Worm (Caenorhabditis elegans) whole organism, mixed stage, embryonic: ENCODE measurements around the gene col-88.

Experiments used
- M03D4.4 ChIP-seq: sonication (generic microtip); optimal IDR thresholded peaks from 2 replicates; lab custom pipeline; 2017; ENCODE audit warnings: mild to moderate bottlenecking, missing genetic modification characterization, missing compliant biosample characterization
- bed-3 ChIP-seq: fragments of 200-800 bp; sonication (Bioruptor generic); optimal IDR thresholded peaks from 3 replicates; lab custom pipeline; 2018; ENCODE audit warnings: mild to moderate bottlenecking, missing genetic modification characterization, moderate library complexity, missing compliant biosample characterization
- blmp-1 ChIP-seq: fragments of 150-350 bp; optimal IDR thresholded peaks from 2 replicates; lab custom pipeline; 2014; ENCODE audit warnings: missing biosample characterization, missing genetic modification characterization
- ceh-39 ChIP-seq: fragments of 150-350 bp; optimal IDR thresholded peaks from 2 replicates; lab custom pipeline; 2014; ENCODE audit warnings: missing biosample characterization, missing genetic modification characterization
- ces-1 ChIP-seq: fragments of 150-350 bp; optimal IDR thresholded peaks from 2 replicates; lab custom pipeline; 2014; ENCODE audit warnings: missing biosample characterization, missing genetic modification reagents, missing genetic modification characterization
- elt-3 ChIP-seq: fragments of 150-350 bp; optimal IDR thresholded peaks from 2 replicates; lab custom pipeline; 2014; ENCODE audit warnings: missing biosample characterization, missing genetic modification characterization
- nhr-237 ChIP-seq: fragments of 150-350 bp; optimal IDR thresholded peaks from 2 replicates; lab custom pipeline; 2014; ENCODE audit warnings: missing biosample characterization, missing genetic modification characterization
- snpc-4 ChIP-seq: fragments of 150-350 bp; optimal IDR thresholded peaks from 2 replicates; lab custom pipeline; 2014; ENCODE audit warnings: missing biosample characterization, missing genetic modification characterization
- unc-39 ChIP-seq: fragments of 150-350 bp; optimal IDR thresholded peaks from 2 replicates; lab custom pipeline; 2014; ENCODE audit warnings: missing biosample characterization, missing genetic modification characterization
- unc-62 ChIP-seq: fragments of 150-350 bp; optimal IDR thresholded peaks from 2 replicates; lab custom pipeline; 2014; ENCODE audit warnings: missing biosample characterization, missing genetic modification reagents, missing genetic modification characterization
- zip-8 ChIP-seq: fragments of 150-350 bp; optimal IDR thresholded peaks from 2 replicates; lab custom pipeline; 2014; ENCODE audit warnings: missing biosample characterization, missing genetic modification characterization

DNA sequence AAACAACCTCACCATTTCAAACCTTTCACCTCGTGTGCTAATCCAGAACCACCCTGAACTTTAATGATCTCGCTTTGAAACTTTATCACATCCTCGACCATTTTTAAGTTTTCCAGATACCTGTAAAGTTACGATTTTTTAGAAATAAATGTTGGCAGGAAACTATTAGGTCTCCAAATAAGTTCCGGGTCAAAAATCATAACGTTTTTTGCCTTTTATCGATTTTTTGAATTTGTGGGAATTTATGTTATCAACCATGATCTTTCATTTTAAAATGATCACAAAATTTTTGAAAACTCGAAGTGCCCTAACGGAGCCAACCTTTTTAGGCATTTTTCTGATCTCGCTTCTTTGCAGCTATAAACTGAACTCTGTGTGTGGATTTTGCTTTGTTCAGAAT is 20.2 kb downstream of the col-88 start, which contains the start of gene btb-5:
- TF ChIP-seq nhr-237 (tag; lab: Kevin White, UChicago) (no peak), ces-1 (GFP tag; lab: Kevin White, UChicago) (no peak), unc-62 (no peak), unc-39 (tag; lab: Kevin White, UChicago) (no peak), elt-3 (tag; lab: Kevin White, UChicago) (no peak), ceh-39 (tag; lab: Kevin White, UChicago) (no peak), bed-3 (no peak), M03D4.4 (tag; lab: Kevin White, UChicago) (no peak), zip-8 (no peak), blmp-1 (tag; lab: Kevin White, UChicago) (no peak), snpc-4 (no peak)
